Worm (Caenorhabditis elegans) whole organism, L3 larva: Measurements from ENCODE around the gene dhs-31.

Experiments used
- ama-1 ChIP-seq: fragments of 150-350 bp; optimal IDR thresholded peaks from 2 replicates; lab custom pipeline; 2018
- ceh-28 ChIP-seq: fragments of 150-350 bp; optimal IDR thresholded peaks from 2 replicates; lab custom pipeline; 2014; ENCODE audit warnings: missing biosample characterization, missing genetic modification reagents, missing genetic modification characterization
- egl-27 ChIP-seq: sonication (generic microtip); optimal IDR thresholded peaks from 4 replicates; lab custom pipeline; 2017; ENCODE audit warnings: missing biosample characterization, missing genetic modification reagents, missing genetic modification characterization
- elt-3 ChIP-seq, 3 experiments: fragments of 150-350 bp in 1 of 3; sonication (generic microtip) in 2 of 3; optimal IDR thresholded peaks; 2 replicates in 2 of 3; 4 replicates in 1 of 3; lab custom pipeline; 2014 to 2017; ENCODE audit warnings: missing biosample characterization in 3 of 3, missing genetic modification characterization in 3 of 3
- lin-39 ChIP-seq: fragments of 150-350 bp; optimal IDR thresholded peaks from 2 replicates; lab custom pipeline; 2018; ENCODE audit warnings: missing biosample characterization, missing genetic modification reagents, missing genetic modification characterization
- mdl-1 ChIP-seq: fragments of 150-350 bp; optimal IDR thresholded peaks from 2 replicates; lab custom pipeline; 2014; ENCODE audit warnings: missing biosample characterization, missing genetic modification characterization
- nhr-77 ChIP-seq: fragments of 150-350 bp; optimal IDR thresholded peaks from 2 replicates; lab custom pipeline; 2014; ENCODE audit warnings: missing biosample characterization, missing genetic modification characterization
- pha-4 ChIP-seq: fragments of 150-350 bp; optimal IDR thresholded peaks from 2 replicates; lab custom pipeline; 2014; ENCODE audit warnings: missing biosample characterization, missing genetic modification reagents, missing genetic modification characterization
- skn-1 ChIP-seq: fragments of 150-350 bp; optimal IDR thresholded peaks from 2 replicates; lab custom pipeline; 2014; ENCODE audit warnings: missing biosample characterization, missing genetic modification characterization
- ztf-11 ChIP-seq: fragments of 150-350 bp; optimal IDR thresholded peaks from 2 replicates; lab custom pipeline; 2014; ENCODE audit warnings: missing biosample characterization, missing genetic modification characterization

DNA sequence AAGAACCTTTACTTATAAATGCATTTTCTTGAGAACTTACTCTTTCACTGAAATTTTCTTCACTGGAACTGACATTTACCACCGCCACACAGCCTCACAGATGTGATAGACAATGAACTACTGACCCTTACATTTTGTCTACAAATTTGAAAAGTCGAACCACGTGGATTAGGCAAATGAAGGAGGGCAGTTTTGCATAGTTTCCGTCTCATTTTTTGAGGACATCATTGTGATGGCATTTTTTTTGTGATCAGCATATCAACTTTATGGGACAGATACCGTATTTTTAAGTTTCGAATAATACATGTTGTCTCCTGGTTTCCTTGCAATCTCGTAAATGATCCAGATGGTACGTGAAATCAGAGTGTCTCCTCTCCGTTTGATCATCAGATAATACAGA lies 31.8 kb upstream of the dhs-31 start, which contains the start of gene W01B6.3:
- TF ChIP-seq egl-27 (tag; lab: Kevin White, UChicago) (no peak), elt-3 (tag; optimal IDR thresholded peaks at IDR 0.05; lab: Kevin White, UChicago) (no peak), ceh-28 (no peak), ztf-11 (no peak), ama-1 (lab: Kevin White, UChicago) (no peak), mdl-1 (tag; lab: Kevin White, UChicago) (no peak), lin-39 (tag; lab: Kevin White, UChicago) (no peak), pha-4 (tag; lab: Kevin White, UChicago) (no peak), skn-1 (tag; lab: Kevin White, UChicago) (no peak), nhr-77 (tag; lab: Kevin White, UChicago) (no peak)
